Worm (Caenorhabditis elegans): Measurements from ENCODE around the gene apn-1.

DNA sequence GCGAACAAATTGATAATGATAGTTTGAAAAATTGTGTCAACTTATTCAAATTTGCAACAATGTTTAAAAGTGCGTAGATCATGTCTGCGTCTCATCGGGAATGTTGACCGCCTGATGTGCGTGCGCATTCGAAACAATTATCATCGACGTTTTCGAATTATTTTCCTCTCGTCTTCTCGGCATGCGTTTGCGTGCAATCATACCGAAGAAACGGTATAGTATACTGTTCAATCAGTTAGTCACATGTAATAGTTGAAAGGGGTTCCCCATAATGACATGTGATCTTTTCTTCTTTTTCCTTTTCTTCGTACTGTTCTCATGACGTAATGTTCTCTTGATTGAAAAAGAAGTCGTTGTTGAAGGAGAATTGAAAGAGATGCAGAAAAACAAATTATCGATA, 30.6 kb upstream of the apn-1 start:
- TF ChIP-seq unc-62 (GFP tag; optimal IDR thresholded peaks at IDR 0.05) (no peak), snpc-4 (tag; optimal IDR thresholded peaks at IDR 0.05) (no peak), nhr-76 (tag; optimal IDR thresholded peaks at IDR 0.05) (no peak), nhr-12 (tag; optimal IDR thresholded peaks at IDR 0.05) (no peak), cnd-1 (tag; optimal IDR thresholded peaks at IDR 0.05) (no peak), elt-1 (tag; optimal IDR thresholded peaks at IDR 0.05; ENCODE audit: borderline replicate concordance, insufficient read depth) (no peak), pha-4 (tag; optimal IDR thresholded peaks at IDR 0.05) (no peak), nhr-28 (tag; optimal IDR thresholded peaks at IDR 0.05) (no peak), lsy-2 (tag; optimal IDR thresholded peaks at IDR 0.05) (no peak), nhr-237 (tag; optimal IDR thresholded peaks at IDR 0.05) (no peak), ztf-11 (tag; optimal IDR thresholded peaks at IDR 0.05) (no peak), ceh-39 (tag; optimal IDR thresholded peaks at IDR 0.05) (no peak), ces-1 (GFP tag; optimal IDR thresholded peaks at IDR 0.05) (no peak), zip-8 (tag; optimal IDR thresholded peaks at IDR 0.05) (peak; percentile 2)

All from whole organism, mixed stage, embryonic.